Worm (Caenorhabditis elegans) whole organism, midembryonic: ENCODE data around the gene C15H7.3.

Source experiments
- T22C8.4 ChIP-seq: fragments of 200-800 bp; sonication (Bioruptor generic); IDR thresholded peaks from 2 replicates; pipeline ENCODE4 v1.3.6; 2022; ENCODE audit warnings: missing genetic modification characterization, missing compliant biosample characterization
- cog-1 ChIP-seq: sonication (generic microtip); optimal IDR thresholded peaks from 2 replicates; lab custom pipeline; 2016; ENCODE audit warnings: missing genetic modification characterization, missing compliant biosample characterization
- flt-1 ChIP-seq: fragments of 200-800 bp; sonication (Bioruptor generic); IDR thresholded peaks from 2 replicates; pipeline ENCODE4 v1.3.6; 2022; ENCODE audit warnings: missing genetic modification characterization, missing compliant biosample characterization
- med-1 ChIP-seq: sonication (generic microtip); optimal IDR thresholded peaks from 2 replicates; lab custom pipeline; 2017; ENCODE audit warnings: missing genetic modification characterization, mild to moderate bottlenecking, missing compliant biosample characterization, antibody characterized with exemption, missing genetic modification reagents; ENCODE audit not compliant: insufficient read depth
- ref-1 ChIP-seq: fragments of 200-800 bp; sonication (Bioruptor generic); conservative IDR thresholded peaks from 2 replicates; pipeline ENCODE4 v1.3.6; 2022; ENCODE audit warnings: missing genetic modification reagents, missing genetic modification characterization, missing compliant biosample characterization
- ztf-23 ChIP-seq: fragments of 200-800 bp; sonication (Bioruptor generic); IDR thresholded peaks from 2 replicates; pipeline ENCODE4 v1.3.6; 2022; ENCODE audit warnings: missing genetic modification reagents, missing genetic modification characterization, missing compliant biosample characterization
- ztf-29 ChIP-seq: fragments of 200-800 bp; sonication (Bioruptor generic); IDR thresholded peaks from 2 replicates; pipeline ENCODE4 v1.3.6; 2022; ENCODE audit warnings: missing genetic modification reagents, missing genetic modification characterization, missing compliant biosample characterization

ce11 chrIII:9612097-9612496 is 39.7 kb downstream of the C15H7.3 start, which contains the start of gene bbs-4:
- TF ChIP-seq flt-1 = no peak
- TF ChIP-seq med-1 (GFP tag; lab: Kevin White, UChicago) = no peak
- no peak for TF ChIP-seq ztf-23
- TF ChIP-seq ref-1 (GFP tag; lab: Robert Waterston, UW) = no peak
- no peak for TF ChIP-seq T22C8.4 (GFP tag; lab: Robert Waterston, UW)
- no peak for TF ChIP-seq ztf-29 (GFP tag; lab: Robert Waterston, UW)
- no peak for TF ChIP-seq cog-1 (tag; lab: Kevin White, UChicago)
